Worm (Caenorhabditis elegans) whole organism, L1 larva: ENCODE measurements around the gene rha-2.
A peak's percentile ranks its signal among the peaks of the same experiment; 100 is the strongest.

Source experiments
- C34B4.2 ChIP-seq: sonication (generic microtip); optimal IDR thresholded peaks from 2 replicates; lab custom pipeline; 2017; ENCODE audit warnings: mild to moderate bottlenecking, missing genetic modification characterization, missing compliant biosample characterization
- ama-1 ChIP-seq: fragments of 150-350 bp; optimal IDR thresholded peaks from 2 replicates; lab custom pipeline; 2014
- egl-27 ChIP-seq, 2 experiments: fragments of 150-350 bp in 1 of 2; sonication (generic microtip); optimal IDR thresholded peaks; 3 replicates each; lab custom pipeline; 2017 to 2018; ENCODE audit warnings: missing biosample characterization in 2 of 2, missing genetic modification characterization in 2 of 2, missing genetic modification reagents in 2 of 2
- lin-13 ChIP-seq: fragments of 150-350 bp; optimal IDR thresholded peaks from 2 replicates; lab custom pipeline; 2014; ENCODE audit warnings: missing biosample characterization, missing genetic modification reagents, missing genetic modification characterization
- lin-35 ChIP-seq, 2 experiments: fragments of 150-350 bp; optimal IDR thresholded peaks; 2 replicates each; lab custom pipeline; 2014; ENCODE audit warnings: missing biosample characterization in 2 of 2, missing genetic modification characterization in 2 of 2, missing genetic modification reagents in 2 of 2
- mdl-1 ChIP-seq, 2 experiments: fragments of 150-350 bp; optimal IDR thresholded peaks; 2 replicates each; lab custom pipeline; 2014 to 2017; ENCODE audit warnings: missing biosample characterization in 2 of 2, missing genetic modification characterization in 2 of 2, inconsistent platforms in 1 of 2
- mep-1 ChIP-seq: fragments of 150-350 bp; optimal IDR thresholded peaks from 2 replicates; lab custom pipeline; 2014; ENCODE audit warnings: missing biosample characterization, missing genetic modification characterization
- pag-3 ChIP-seq: sonication (generic microtip); optimal IDR thresholded peaks from 2 replicates; lab custom pipeline; 2017; ENCODE audit warnings: missing genetic modification characterization, mild to moderate bottlenecking, missing compliant biosample characterization, antibody characterized with exemption, borderline replicate concordance; ENCODE audit not compliant: insufficient read depth
- snpc-4 ChIP-seq: fragments of 150-350 bp; optimal IDR thresholded peaks from 2 replicates; lab custom pipeline; 2014; ENCODE audit warnings: missing biosample characterization, missing genetic modification characterization
- unc-62 ChIP-seq: fragments of 150-350 bp; optimal IDR thresholded peaks from 2 replicates; lab custom pipeline; 2014; ENCODE audit warnings: missing biosample characterization, missing genetic modification reagents, missing genetic modification characterization

DNA sequence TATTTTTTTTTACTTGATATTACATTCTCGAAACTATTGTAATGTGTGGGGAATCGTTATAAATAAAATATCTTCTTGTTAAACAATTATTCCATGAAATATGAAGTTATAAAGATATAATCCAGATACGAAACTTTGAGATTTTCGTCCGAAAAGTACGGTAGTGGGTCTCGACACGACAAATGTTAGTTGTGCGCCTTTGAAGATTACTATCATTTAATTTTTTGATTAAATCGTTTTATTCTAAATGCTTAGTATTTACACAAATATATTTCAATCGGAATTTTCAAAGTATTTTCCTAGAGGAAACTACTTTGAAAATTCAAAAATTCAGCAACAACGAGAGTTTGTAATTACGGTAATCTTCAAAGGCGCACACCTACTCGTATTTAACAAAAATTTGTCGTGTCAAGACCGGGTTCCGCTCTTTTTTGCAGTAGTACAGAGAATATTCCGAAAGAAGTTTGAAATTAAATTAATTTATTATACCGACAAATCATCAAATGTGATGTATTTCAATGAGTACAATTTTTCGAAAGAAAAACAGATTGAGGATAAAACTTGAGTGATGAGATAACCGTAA lies 37.8 kb upstream of the rha-2 start:
- TF ChIP-seq egl-27 (tag; optimal IDR thresholded peaks at IDR 0.05; lab: Kevin White, UChicago) (no peak), unc-62 (no peak), ama-1 (lab: Kevin White, UChicago) (peak; percentile 88), lin-13 (GFP tag; lab: Kevin White, UChicago) (no peak), pag-3 (tag; lab: Kevin White, UChicago) (no peak), mep-1 (tag; lab: Kevin White, UChicago) (no peak), snpc-4 (tag; lab: Kevin White, UChicago) (no peak), lin-35 (GFP tag; optimal IDR thresholded peaks at IDR 0.05; lab: Kevin White, UChicago) (no peak), mdl-1 (tag; optimal IDR thresholded peaks at IDR 0.05; lab: Kevin White, UChicago) (no peak), C34B4.2 (tag; lab: Kevin White, UChicago) (no peak)
